Worm (Caenorhabditis elegans): ENCODE results near the gene grl-29.

DNA sequence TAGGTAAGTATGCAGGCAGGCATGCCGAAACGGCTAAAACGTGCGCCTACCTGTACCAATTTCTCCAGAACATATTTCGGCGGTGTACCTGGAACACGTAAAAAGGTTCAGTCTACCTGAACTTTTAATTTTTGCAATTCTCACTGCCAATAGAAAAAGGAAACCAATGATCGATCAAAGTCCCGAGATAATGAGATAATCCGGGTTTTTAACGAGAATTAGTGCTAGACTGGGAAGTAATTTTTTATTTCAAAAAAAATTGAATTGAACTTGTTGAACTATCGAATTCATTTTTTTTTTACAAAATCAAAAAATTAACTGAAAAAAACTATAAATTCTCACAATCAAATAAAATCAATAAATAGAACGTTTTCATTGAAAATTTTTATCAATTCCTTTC is 45.5 kb upstream of the grl-29 start, which contains the start of gene T22F3.7:
- TF ChIP-seq unc-62 (GFP tag; optimal IDR thresholded peaks at IDR 0.05), result no peak
- no peak for TF ChIP-seq ztf-22 (GFP tag; optimal IDR thresholded peaks at IDR 0.05)
- TF ChIP-seq tbp1 (GFP tag; optimal IDR thresholded peaks at IDR 0.05), result no peak
- TF ChIP-seq sptf-2 (GFP tag; optimal IDR thresholded peaks at IDR 0.05), result no peak
- no peak for TF ChIP-seq sea-2 (GFP tag; IDR thresholded peaks at IDR 0.05)
- TF ChIP-seq rpc-1 (optimal IDR thresholded peaks at IDR 0.05), result no peak
- TF ChIP-seq rpc-1 (tag; optimal IDR thresholded peaks at IDR 0.05), result no peak

All from whole organism, young adult.